Worm (Caenorhabditis elegans): Measurements from ENCODE around the gene tre-3.

The tre-3 gene

DNA sequence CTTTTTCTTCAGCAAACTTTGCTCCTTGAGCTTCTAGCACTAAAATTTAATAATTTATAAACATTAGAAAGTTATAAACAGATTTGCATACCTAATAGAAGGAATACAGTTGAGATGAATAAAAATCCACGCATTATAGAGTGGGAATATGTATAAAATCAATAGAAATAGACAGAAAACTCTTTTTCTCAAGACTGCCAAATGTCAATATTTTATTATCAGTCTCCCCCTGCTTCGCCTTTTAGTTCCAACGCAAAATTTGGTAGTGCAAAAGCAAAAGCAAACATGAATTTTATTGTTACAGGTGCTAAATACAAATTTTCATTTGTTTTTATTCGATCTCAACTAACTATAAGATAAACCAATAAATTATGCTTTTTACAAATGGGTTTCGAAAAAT lies 47.2 kb upstream of the tre-3 start, which contains the start of gene T04F3.4:
Gene T04F3.4 (minus strand): TSS at position 187 of the 400 bp plus-strand sequence.
- TF ChIP-seq sea-2 (GFP tag; optimal IDR thresholded peaks at IDR 0.05): no peak
- TF ChIP-seq mml-1 (tag; optimal IDR thresholded peaks at IDR 0.05): no peak
- no peak for TF ChIP-seq nfya-1 (tag; optimal IDR thresholded peaks at IDR 0.05; ENCODE audit: insufficient read depth)
- no peak for TF ChIP-seq egl-27 (tag; optimal IDR thresholded peaks at IDR 0.05)
- no peak for TF ChIP-seq egl-5 (tag; optimal IDR thresholded peaks at IDR 0.05)
- no peak for TF ChIP-seq eor-1 (tag; optimal IDR thresholded peaks at IDR 0.05)
- no peak for TF ChIP-seq fkh-10 (GFP tag; optimal IDR thresholded peaks at IDR 0.05)
- no peak for TF ChIP-seq ama-1 (optimal IDR thresholded peaks at IDR 0.05)
- no peak for TF ChIP-seq nhr-23 (tag; optimal IDR thresholded peaks at IDR 0.05)
- peak; percentile 4 for TF ChIP-seq elt-2 (tag; optimal IDR thresholded peaks at IDR 0.05)
- TF ChIP-seq nhr-77 (tag; optimal IDR thresholded peaks at IDR 0.05): no peak
- no peak for TF ChIP-seq R02D3.7 (tag; optimal IDR thresholded peaks at IDR 0.05)
- TF ChIP-seq tbx-2 (tag; optimal IDR thresholded peaks at IDR 0.05): no peak
- TF ChIP-seq elt-3 (tag; optimal IDR thresholded peaks at IDR 0.05): no peak
- TF ChIP-seq nhr-76 (tag; optimal IDR thresholded peaks at IDR 0.05): no peak
- TF ChIP-seq zag-1 (tag; optimal IDR thresholded peaks at IDR 0.05): no peak
- no peak for TF ChIP-seq unc-62 (GFP tag; optimal IDR thresholded peaks at IDR 0.05)
- no peak for TF ChIP-seq elt-1 (tag; optimal IDR thresholded peaks at IDR 0.05)
- TF ChIP-seq ztf-4 (tag; optimal IDR thresholded peaks at IDR 0.05): no peak
- TF ChIP-seq fos-1 (tag; optimal IDR thresholded peaks at IDR 0.05): no peak
- TF ChIP-seq pha-4 (tag; optimal IDR thresholded peaks at IDR 0.05): peak; percentile 24
- no peak for TF ChIP-seq lsy-12 (tag; optimal IDR thresholded peaks at IDR 0.05)
- peak; percentile 8 for TF ChIP-seq ceh-28 (tag; optimal IDR thresholded peaks at IDR 0.05)

- no peak for TF ChIP-seq sea-2 (GFP tag; optimal IDR thresholded peaks at IDR 0.05)
- no peak for TF ChIP-seq skn-1 (tag; optimal IDR thresholded peaks at IDR 0.05)
- no peak for TF ChIP-seq nhr-23 (tag; optimal IDR thresholded peaks at IDR 0.05)
Measured at ce11 chrV:11760371-11760770, 44.7 kb upstream of the tre-3 start, which contains the start of gene T04F3.5. Gene T04F3.5 (plus strand): TSS chrV:11760671.

DNA sequence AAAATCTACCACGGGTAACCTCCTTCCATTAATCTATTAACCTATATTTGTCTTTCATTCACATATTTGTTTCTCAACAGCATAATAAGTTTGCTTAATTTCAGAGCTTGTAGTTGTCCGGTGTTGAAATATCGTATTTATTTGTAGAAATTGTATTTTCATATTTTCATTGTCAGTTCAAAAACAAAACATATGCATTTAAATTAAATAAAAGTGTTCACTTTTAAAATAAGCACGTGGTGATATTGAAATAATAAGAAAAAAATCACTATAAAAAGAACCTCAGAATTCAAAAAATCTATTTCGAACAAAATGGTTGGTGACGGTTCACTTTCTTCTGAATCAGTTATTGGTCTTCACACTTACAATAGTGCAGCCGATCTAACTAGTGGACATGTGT lies 42.9 kb upstream of the tre-3 start, which contains the start of gene T04F3.3:
Gene T04F3.3 (plus strand): TSS at position 301 of the 400 bp plus-strand sequence.
- TF ChIP-seq nhr-237 (tag; optimal IDR thresholded peaks at IDR 0.05): no peak

DNA sequence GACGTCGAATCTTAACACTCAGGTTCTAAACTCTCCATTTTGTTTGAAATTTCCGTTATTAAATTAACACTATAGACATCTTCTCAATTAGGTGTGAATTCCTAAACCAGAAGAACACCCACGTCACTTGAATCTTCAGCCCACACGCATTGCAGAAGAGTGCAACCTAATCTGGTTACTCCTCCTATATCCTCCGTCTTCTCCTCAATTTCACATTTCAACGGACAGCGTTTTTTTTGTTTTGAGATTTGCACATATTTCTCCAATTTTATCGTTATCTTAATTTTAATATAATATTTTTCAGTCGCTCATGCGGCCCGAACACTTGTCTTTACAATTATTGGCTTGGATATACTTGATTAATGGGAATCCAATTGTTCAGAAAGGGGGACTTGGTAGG lies 41.7 kb upstream of the tre-3 start, which contains the start of gene smoc-1:
Gene smoc-1 (plus strand): TSS at position 301 of the 400 bp plus-strand sequence.
- TF ChIP-seq mdl-1 (tag; optimal IDR thresholded peaks at IDR 0.05): no peak
- TF ChIP-seq elt-1 (tag; optimal IDR thresholded peaks at IDR 0.05): no peak
- TF ChIP-seq lin-15B (tag; optimal IDR thresholded peaks at IDR 0.05): no peak
- TF ChIP-seq nhr-12 (tag; optimal IDR thresholded peaks at IDR 0.05): no peak
- no peak for TF ChIP-seq nhr-67 (tag; optimal IDR thresholded peaks at IDR 0.05)
- TF ChIP-seq fos-1 (tag; optimal IDR thresholded peaks at IDR 0.05): no peak
- TF ChIP-seq tbx-2 (tag; optimal IDR thresholded peaks at IDR 0.05): no peak
- no peak for TF ChIP-seq nhr-28 (tag; optimal IDR thresholded peaks at IDR 0.05)
- no peak for TF ChIP-seq ceh-82 (tag; optimal IDR thresholded peaks at IDR 0.05)
- TF ChIP-seq mml-1 (tag; optimal IDR thresholded peaks at IDR 0.05): no peak
- TF ChIP-seq ceh-9 (tag; optimal IDR thresholded peaks at IDR 0.05): no peak
- TF ChIP-seq sea-2 (GFP tag; optimal IDR thresholded peaks at IDR 0.05): no peak

- TF ChIP-seq ceh-28 (tag; optimal IDR thresholded peaks at IDR 0.05): no peak
- no peak for TF ChIP-seq lin-15B (tag; optimal IDR thresholded peaks at IDR 0.05)
- TF ChIP-seq elt-2 (tag; optimal IDR thresholded peaks at IDR 0.05): peak; percentile 64
- TF ChIP-seq mml-1 (tag; optimal IDR thresholded peaks at IDR 0.05): no peak
- TF ChIP-seq pqm-1 (tag; optimal IDR thresholded peaks at IDR 0.05): peak; percentile 7
- TF ChIP-seq hmg-11 (tag; optimal IDR thresholded peaks at IDR 0.05): no peak
Measured at ce11 chrV:11755848-11756247, 40.1 kb upstream of the tre-3 start.

DNA sequence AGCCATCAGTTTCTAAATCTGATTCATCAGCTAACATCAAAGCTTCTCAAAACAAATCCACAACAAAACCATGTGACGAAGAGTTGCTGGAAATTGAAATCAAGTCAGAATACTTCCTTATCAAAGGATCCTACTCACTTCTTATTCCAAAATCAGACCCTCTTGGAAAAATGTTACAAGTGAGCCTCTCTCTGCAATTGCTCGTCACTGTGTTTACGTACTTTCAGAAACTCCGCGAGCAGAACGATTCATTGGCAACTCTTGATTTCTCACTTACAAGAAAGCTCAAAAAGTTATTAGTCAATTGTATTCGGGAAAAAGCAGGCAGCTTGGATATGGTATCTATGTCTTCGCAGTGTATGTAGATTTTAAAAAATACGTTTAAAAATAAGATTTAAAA lies 35.8 kb upstream of the tre-3 start:
- no peak for TF ChIP-seq unc-62 (GFP tag; optimal IDR thresholded peaks at IDR 0.05)
- no peak for TF ChIP-seq ztf-11 (tag; optimal IDR thresholded peaks at IDR 0.05)
- no peak for TF ChIP-seq lin-15B (tag; optimal IDR thresholded peaks at IDR 0.05)
- no peak for TF ChIP-seq ceh-82 (tag; optimal IDR thresholded peaks at IDR 0.05)
- TF ChIP-seq sea-2 (GFP tag; optimal IDR thresholded peaks at IDR 0.05): no peak
- no peak for TF ChIP-seq nhr-67 (tag; optimal IDR thresholded peaks at IDR 0.05)
- TF ChIP-seq fos-1 (tag; optimal IDR thresholded peaks at IDR 0.05): no peak
- TF ChIP-seq ceh-28 (tag; optimal IDR thresholded peaks at IDR 0.05): no peak
- TF ChIP-seq eor-1 (tag; optimal IDR thresholded peaks at IDR 0.05): no peak
- no peak for TF ChIP-seq ceh-9 (tag; optimal IDR thresholded peaks at IDR 0.05)
- no peak for TF ChIP-seq nhr-12 (tag; optimal IDR thresholded peaks at IDR 0.05)
- no peak for TF ChIP-seq nhr-76 (tag; optimal IDR thresholded peaks at IDR 0.05)
- no peak for TF ChIP-seq pqm-1 (tag; optimal IDR thresholded peaks at IDR 0.05)
- no peak for TF ChIP-seq daf-12 (tag; optimal IDR thresholded peaks at IDR 0.05)
- no peak for TF ChIP-seq fkh-10 (GFP tag; optimal IDR thresholded peaks at IDR 0.05)
- TF ChIP-seq unc-39 (tag; optimal IDR thresholded peaks at IDR 0.05): no peak
